Worm (Caenorhabditis elegans) whole organism, L4 larva: Measurements from ENCODE around the gene plg-1.

Source experiments
- D1046.2 ChIP-seq: fragments of 200-800 bp; sonication (Bioruptor generic); IDR thresholded peaks from 2 replicates; pipeline ENCODE4 v1.3.6; 2022; ENCODE audit warnings: missing genetic modification characterization, missing compliant biosample characterization
- F44E2.7 ChIP-seq: fragments of 200-800 bp; sonication (Bioruptor generic); IDR thresholded peaks from 2 replicates; pipeline ENCODE4 v2.1.2; 2022; ENCODE audit warnings: missing genetic modification characterization, missing compliant biosample characterization
- F49E8.2 ChIP-seq: sonication (generic microtip); optimal IDR thresholded peaks from 2 replicates; lab custom pipeline; 2016; ENCODE audit warnings: missing compliant biosample characterization, mild to moderate bottlenecking, missing genetic modification characterization, borderline replicate concordance
- R02D3.7 ChIP-seq: fragments of 150-350 bp; sonication (generic microtip); optimal IDR thresholded peaks from 3 replicates; lab custom pipeline; 2014; ENCODE audit warnings: missing biosample characterization, missing genetic modification characterization
- Y48G9A.11 ChIP-seq: fragments of 200-800 bp; sonication (Bioruptor generic); IDR thresholded peaks from 2 replicates; pipeline ENCODE4 v1.3.6; 2022; ENCODE audit warnings: missing genetic modification reagents, missing genetic modification characterization, missing compliant biosample characterization
- Y75B8A.6 ChIP-seq: fragments of 200-800 bp; sonication (Bioruptor generic); IDR thresholded peaks from 2 replicates; pipeline ENCODE4 v1.3.6; 2022; ENCODE audit warnings: missing genetic modification reagents, missing genetic modification characterization, missing compliant biosample characterization
- aha-1 ChIP-seq: fragments of 150-350 bp; peaks from one replicate; lab custom pipeline; 2014; ENCODE audit warnings: missing biosample characterization, missing genetic modification characterization
- ama-1 ChIP-seq: fragments of 150-350 bp; optimal IDR thresholded peaks from 2 replicates; lab custom pipeline; 2014; ENCODE audit warnings: inconsistent platforms, mixed read lengths
- arid-1 ChIP-seq: fragments of 200-800 bp; sonication (Bioruptor generic); conservative IDR thresholded peaks from 2 replicates; pipeline ENCODE4 v1.3.6; 2022; ENCODE audit warnings: missing genetic modification reagents, missing genetic modification characterization, missing compliant biosample characterization
- ceh-20 ChIP-seq: fragments of 200-800 bp; sonication (Bioruptor generic); IDR thresholded peaks from 2 replicates; pipeline ENCODE4 v1.3.6; 2022; ENCODE audit warnings: missing genetic modification reagents, missing genetic modification characterization, missing compliant biosample characterization
- ceh-28 ChIP-seq: fragments of 150-350 bp; optimal IDR thresholded peaks from 2 replicates; lab custom pipeline; 2014; ENCODE audit warnings: missing biosample characterization, missing genetic modification reagents, missing genetic modification characterization
- ces-1 ChIP-seq: fragments of 150-350 bp; sonication (generic microtip); optimal IDR thresholded peaks from 4 replicates; lab custom pipeline; 2014; ENCODE audit warnings: missing biosample characterization, missing genetic modification reagents, missing genetic modification characterization
- cey-2 ChIP-seq: sonication (generic microtip); optimal IDR thresholded peaks from 3 replicates; lab custom pipeline; 2017; ENCODE audit warnings: missing genetic modification characterization, mild to moderate bottlenecking, missing compliant biosample characterization, antibody characterized with exemption, borderline replicate concordance; ENCODE audit not compliant: insufficient read depth
- daf-16 ChIP-seq, 3 experiments: sonication (generic microtip); optimal IDR thresholded peaks; 2 replicates each; lab custom pipeline; 2016 to 2017; ENCODE audit warnings: missing genetic modification characterization in 3 of 3, missing genetic modification reagents in 3 of 3, mild to moderate bottlenecking in 2 of 3, missing compliant biosample characterization in 2 of 3, missing biosample characterization in 1 of 3, moderate library complexity in 1 of 3
- dmd-8 ChIP-seq: fragments of 200-800 bp; sonication (Bioruptor generic); IDR thresholded peaks from 2 replicates; pipeline ENCODE4 v1.3.6; 2022; ENCODE audit warnings: missing genetic modification characterization, missing compliant biosample characterization
- dmd-9 ChIP-seq: fragments of 200-800 bp; sonication (Bioruptor generic); IDR thresholded peaks from 2 replicates; pipeline ENCODE4 v1.3.6; 2022; ENCODE audit warnings: missing genetic modification reagents, missing genetic modification characterization, missing compliant biosample characterization
- dve-1 ChIP-seq: sonication (generic microtip); optimal IDR thresholded peaks from 2 replicates; lab custom pipeline; 2017; ENCODE audit warnings: antibody characterized with exemption, mild to moderate bottlenecking, missing genetic modification characterization, missing compliant biosample characterization; ENCODE audit not compliant: insufficient read depth
- egl-27 ChIP-seq: sonication (generic microtip); optimal IDR thresholded peaks from 3 replicates; lab custom pipeline; 2017; ENCODE audit warnings: missing biosample characterization, missing genetic modification reagents, missing genetic modification characterization
- egl-43 ChIP-seq: fragments of 200-800 bp; sonication (Bioruptor generic); IDR thresholded peaks from 2 replicates; pipeline ENCODE4 v1.3.6; 2022; ENCODE audit warnings: missing genetic modification reagents, missing genetic modification characterization, missing compliant biosample characterization
- hif-1 ChIP-seq, 2 experiments: sonication (generic microtip); optimal IDR thresholded peaks; 2 replicates each; lab custom pipeline; 2016 to 2017; ENCODE audit warnings: missing compliant biosample characterization in 2 of 2, missing genetic modification characterization in 2 of 2, missing genetic modification reagents in 2 of 2, missing genotype in 2 of 2, mild to moderate bottlenecking in 1 of 2
- hlh-30 ChIP-seq: sonication (generic microtip); optimal IDR thresholded peaks from 2 replicates; lab custom pipeline; 2017; ENCODE audit warnings: antibody characterized with exemption, mild to moderate bottlenecking, missing genetic modification characterization, missing compliant biosample characterization; ENCODE audit not compliant: insufficient read depth
- hmg-1.1 ChIP-seq: fragments of 200-800 bp; sonication (Bioruptor generic); IDR thresholded peaks from 2 replicates; pipeline ENCODE4 v1.3.6; 2022; ENCODE audit warnings: missing genetic modification reagents, missing genetic modification characterization, missing compliant biosample characterization
- lin-13 ChIP-seq: fragments of 150-350 bp; optimal IDR thresholded peaks from 2 replicates; lab custom pipeline; 2014; ENCODE audit warnings: missing biosample characterization, missing genetic modification reagents, missing genetic modification characterization
- lin-38 ChIP-seq: fragments of 200-800 bp; sonication (Bioruptor generic); IDR thresholded peaks from 2 replicates; pipeline ENCODE4 v1.3.6; 2022; ENCODE audit warnings: missing genetic modification reagents, missing genetic modification characterization, missing compliant biosample characterization
- lir-3 ChIP-seq: sonication (generic microtip); optimal IDR thresholded peaks from 2 replicates; lab custom pipeline; 2016; ENCODE audit warnings: mild to moderate bottlenecking, missing genetic modification characterization, missing compliant biosample characterization
- lsy-2 ChIP-seq, 2 experiments: fragments of 150-350 bp in 1 of 2; sonication (generic microtip) in 1 of 2; optimal IDR thresholded peaks; 2 replicates each; lab custom pipeline; 2014 to 2017; ENCODE audit warnings: missing biosample characterization in 2 of 2, missing genetic modification characterization in 2 of 2
- mep-1 ChIP-seq: fragments of 150-350 bp; sonication (generic microtip); optimal IDR thresholded peaks from 3 replicates; lab custom pipeline; 2014; ENCODE audit warnings: missing biosample characterization, missing genetic modification characterization
- mes-2 ChIP-seq: sonication (generic microtip); optimal IDR thresholded peaks from 2 replicates; lab custom pipeline; 2016; ENCODE audit warnings: missing genotype, mild to moderate bottlenecking, missing genetic modification characterization, missing compliant biosample characterization; ENCODE audit not compliant: poor library complexity, severe bottlenecking
- mxl-2 ChIP-seq: fragments of 200-800 bp; sonication (Bioruptor generic); conservative IDR thresholded peaks from 2 replicates; pipeline ENCODE4 v1.3.6; 2022; ENCODE audit warnings: missing genetic modification reagents, missing genetic modification characterization, missing compliant biosample characterization
- mxl-3 ChIP-seq: fragments of 200-800 bp; sonication (Bioruptor generic); optimal IDR thresholded peaks from 2 replicates; lab custom pipeline; 2018; ENCODE audit warnings: mild to moderate bottlenecking, missing genetic modification characterization, missing compliant biosample characterization
- nhr-10 ChIP-seq: fragments of 150-350 bp; optimal IDR thresholded peaks from 2 replicates; lab custom pipeline; 2014; ENCODE audit warnings: missing biosample characterization, missing genetic modification characterization
- nhr-11 ChIP-seq: fragments of 150-350 bp; optimal IDR thresholded peaks from 2 replicates; lab custom pipeline; 2014; ENCODE audit warnings: missing biosample characterization, missing genetic modification characterization
- nhr-237 ChIP-seq: sonication (generic microtip); optimal IDR thresholded peaks from 2 replicates; lab custom pipeline; 2017; ENCODE audit warnings: missing biosample characterization, missing genetic modification characterization
- nhr-25 ChIP-seq: sonication (generic microtip); optimal IDR thresholded peaks from 2 replicates; lab custom pipeline; 2017; ENCODE audit warnings: missing genetic modification characterization, mild to moderate bottlenecking, missing compliant biosample characterization, antibody characterized with exemption, moderate library complexity, borderline replicate concordance; ENCODE audit not compliant: insufficient read depth
- nhr-28 ChIP-seq: fragments of 150-350 bp; optimal IDR thresholded peaks from 2 replicates; lab custom pipeline; 2014; ENCODE audit warnings: missing biosample characterization, missing genetic modification characterization
- nhr-41 ChIP-seq: fragments of 200-800 bp; sonication (Bioruptor generic); IDR thresholded peaks from 2 replicates; pipeline ENCODE4 v1.3.6; 2022; ENCODE audit warnings: missing genetic modification reagents, missing genetic modification characterization, missing compliant biosample characterization
- nhr-76 ChIP-seq: fragments of 150-350 bp; optimal IDR thresholded peaks from 2 replicates; lab custom pipeline; 2014; ENCODE audit warnings: missing biosample characterization, missing genetic modification characterization
- pha-4 ChIP-seq, 2 experiments: fragments of 150-350 bp in 1 of 2; fragments of 200-800 bp in 1 of 2; sonication (Bioruptor generic) in 1 of 2; IDR thresholded peaks in 1 of 2; optimal IDR thresholded peaks in 1 of 2; 2 replicates each; pipeline versions ENCODE4 v1.3.6 to Lab custom; 2014 to 2022; ENCODE audit warnings: missing genetic modification characterization in 2 of 2, missing genetic modification reagents in 2 of 2, missing biosample characterization in 1 of 2, missing compliant biosample characterization in 1 of 2
- php-3 ChIP-seq: fragments of 200-800 bp; sonication (Bioruptor generic); IDR thresholded peaks from 2 replicates; pipeline ENCODE4 v1.3.6; 2022; ENCODE audit warnings: missing genetic modification reagents, missing genetic modification characterization, missing compliant biosample characterization
- sdz-12 ChIP-seq: fragments of 200-800 bp; sonication (Bioruptor generic); optimal IDR thresholded peaks from 2 replicates; lab custom pipeline; 2018; ENCODE audit warnings: mild to moderate bottlenecking, missing genetic modification characterization, missing compliant biosample characterization
- set-16 ChIP-seq: fragments of 200-800 bp; sonication (Bioruptor generic); IDR thresholded peaks from 2 replicates; pipeline ENCODE4 v1.3.6; 2022; ENCODE audit warnings: missing genetic modification reagents, missing genetic modification characterization, missing compliant biosample characterization
- spr-1 ChIP-seq: sonication (generic microtip); optimal IDR thresholded peaks from 2 replicates; lab custom pipeline; 2016; ENCODE audit warnings: mild to moderate bottlenecking, missing genetic modification characterization, missing compliant biosample characterization
- zag-1 ChIP-seq: fragments of 150-350 bp; optimal IDR thresholded peaks from 2 replicates; lab custom pipeline; 2014; ENCODE audit warnings: missing biosample characterization, missing genetic modification characterization
- zfp-2 ChIP-seq: sonication (generic microtip); optimal IDR thresholded peaks from 2 replicates; lab custom pipeline; 2016; ENCODE audit warnings: mild to moderate bottlenecking, missing genetic modification characterization, missing compliant biosample characterization
- zip-11 ChIP-seq: fragments of 200-800 bp; sonication (Bioruptor generic); IDR thresholded peaks from 2 replicates; pipeline ENCODE4 v1.3.6; 2022; ENCODE audit warnings: missing genetic modification characterization, missing compliant biosample characterization
- zip-2 ChIP-seq: fragments of 150-350 bp; optimal IDR thresholded peaks from 2 replicates; lab custom pipeline; 2014; ENCODE audit warnings: missing biosample characterization, missing genetic modification characterization
- ztf-11 ChIP-seq: fragments of 150-350 bp; optimal IDR thresholded peaks from 2 replicates; lab custom pipeline; 2014; ENCODE audit warnings: missing biosample characterization, missing genetic modification characterization

Gene plg-1

DNA sequence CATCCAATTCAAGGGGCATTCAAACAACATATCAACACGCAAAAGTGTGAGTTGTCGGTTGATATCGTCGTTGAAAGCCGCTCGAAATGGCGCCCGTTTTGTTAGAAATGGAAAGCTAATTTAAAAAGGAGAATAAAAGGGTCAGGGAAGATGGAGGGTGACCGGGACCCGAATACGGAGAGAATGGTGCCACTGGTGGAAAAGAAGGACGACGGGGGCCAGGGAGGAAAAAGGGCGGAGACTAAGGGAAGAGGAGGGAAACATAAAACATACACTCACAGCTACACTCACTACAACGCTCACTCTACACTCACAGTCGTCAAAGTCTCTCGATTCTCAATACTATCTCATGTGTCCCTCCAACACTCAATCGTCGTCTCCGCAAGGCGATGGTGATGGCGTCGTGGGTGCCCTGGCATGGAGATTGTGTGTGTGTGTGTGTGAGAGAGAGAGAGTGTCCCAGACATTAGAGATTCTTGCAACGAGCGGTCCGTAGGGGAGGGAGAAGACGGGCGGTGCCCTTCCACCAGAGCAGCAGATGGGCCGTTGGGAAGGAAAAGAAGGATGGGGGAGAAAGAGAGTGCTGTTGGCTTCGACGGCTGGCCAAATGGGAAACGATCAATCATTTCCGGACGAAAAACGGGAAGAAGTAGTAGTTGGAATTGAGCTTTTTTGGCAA is 22.1 kb downstream of the plg-1 start (continued):
- TF ChIP-seq dve-1 (tag; lab: Kevin White, UChicago): peak; percentile 38
- no peak for TF ChIP-seq ces-1 (GFP tag; lab: Kevin White, UChicago)
- TF ChIP-seq dmd-9 (GFP tag; lab: Robert Waterston, UW): no peak
- TF ChIP-seq mep-1 (tag; lab: Kevin White, UChicago): peak; percentile 93
- no peak for TF ChIP-seq F44E2.7
- peak; percentile 31 for TF ChIP-seq zfp-2 (tag; lab: Kevin White, UChicago)
- peak; percentile 60 for TF ChIP-seq mes-2 (tag; lab: Kevin White, UChicago)
- peak in 1 of 2 experiments; percentile 62 for TF ChIP-seq daf-16 (GFP tag; optimal IDR thresholded peaks at IDR 0.05; lab: Kevin White, UChicago)
- no peak for TF ChIP-seq daf-16 (tag; optimal IDR thresholded peaks at IDR 0.05; lab: Kevin White, UChicago)
- TF ChIP-seq lin-38 (GFP tag; lab: Robert Waterston, UW): 0 out of 2 replicates have a peak, but pooled peaks have one; percentile 49
- TF ChIP-seq hif-1 (tag; optimal IDR thresholded peaks at IDR 0.05; lab: Kevin White, UChicago): peak in 1 of 2 experiments; percentile 55
- no peak for TF ChIP-seq mxl-2 (GFP tag; lab: Robert Waterston, UW)
- TF ChIP-seq lsy-2 (tag; optimal IDR thresholded peaks at IDR 0.05; lab: Kevin White, UChicago): peak; percentile 82 to 88
- no peak for TF ChIP-seq nhr-237 (tag; lab: Kevin White, UChicago)
- TF ChIP-seq Y48G9A.11 (GFP tag; lab: Robert Waterston, UW): no peak
- TF ChIP-seq zag-1 (tag; lab: Kevin White, UChicago): no peak
- peak; percentile 43 for TF ChIP-seq lin-13 (GFP tag; lab: Kevin White, UChicago)
- no peak for TF ChIP-seq F49E8.2 (tag; lab: Kevin White, UChicago)
- no peak for TF ChIP-seq pha-4 (GFP tag; IDR thresholded peaks at IDR 0.05; lab: Robert Waterston, UW)
- TF ChIP-seq pha-4 (tag; optimal IDR thresholded peaks at IDR 0.05; lab: Kevin White, UChicago): no peak
- TF ChIP-seq ama-1 (lab: Kevin White, UChicago): peak; percentile 94
- no peak for TF ChIP-seq R02D3.7
- no peak for TF ChIP-seq zip-2 (tag; lab: Kevin White, UChicago)
- TF ChIP-seq set-16: peak; percentile 82
- TF ChIP-seq php-3 (GFP tag; lab: Robert Waterston, UW): no peak
- TF ChIP-seq ztf-11 (tag; lab: Kevin White, UChicago): peak; percentile 24
- no peak for TF ChIP-seq cey-2 (tag; lab: Kevin White, UChicago)
- TF ChIP-seq hlh-30 (tag; lab: Kevin White, UChicago): peak; percentile 56
- peak; percentile 87 for TF ChIP-seq nhr-11 (tag; lab: Kevin White, UChicago)
- TF ChIP-seq D1046.2 (GFP tag; lab: Robert Waterston, UW): no peak
- TF ChIP-seq nhr-28: peak; percentile 71
- TF ChIP-seq hmg-1.1: peak; percentile 86
- TF ChIP-seq egl-43: no peak
- TF ChIP-seq ceh-20 (GFP tag; lab: Robert Waterston, UW): peak; percentile 63; the same call in 1 of the 2 replicates

DNA sequence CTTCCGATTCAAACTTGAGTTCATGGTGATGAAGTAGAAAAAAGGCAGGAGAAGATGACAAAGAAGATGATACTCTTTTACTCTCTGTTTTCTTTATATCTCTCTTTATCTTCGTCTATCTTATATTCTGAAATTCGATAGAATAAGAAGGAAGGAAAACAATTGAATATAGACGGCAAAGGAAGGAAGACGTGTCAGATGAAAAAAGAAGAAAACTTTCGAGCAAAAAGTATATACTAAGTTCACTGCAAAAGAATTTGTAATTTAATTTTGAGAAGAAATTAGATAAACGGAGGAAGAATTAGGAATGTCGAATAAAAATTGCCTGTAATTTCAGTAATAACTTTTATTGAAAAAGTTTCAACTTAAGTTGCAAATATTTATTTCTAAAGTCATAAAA is 24.9 kb downstream of the plg-1 start, which contains the start of gene K01F9.2:
Gene K01F9.2, minus strand, starts transcription at position 127 of the 400 bp plus-strand sequence.
- TF ChIP-seq lir-3 (tag; lab: Kevin White, UChicago): no peak
- no peak for TF ChIP-seq cey-2 (tag; lab: Kevin White, UChicago)
- peak; percentile 87 for TF ChIP-seq aha-1
- no peak for TF ChIP-seq nhr-76 (tag; lab: Kevin White, UChicago)
- no peak for TF ChIP-seq Y75B8A.6 (GFP tag; lab: Robert Waterston, UW)
- TF ChIP-seq R02D3.7: no peak
- TF ChIP-seq hmg-1.1: no peak
- no peak for TF ChIP-seq nhr-10 (tag; lab: Kevin White, UChicago)
- TF ChIP-seq ceh-28: no peak
- TF ChIP-seq egl-27 (tag; lab: Kevin White, UChicago): no peak
- TF ChIP-seq dmd-9 (GFP tag; lab: Robert Waterston, UW): no peak
- TF ChIP-seq dmd-8: no peak
- TF ChIP-seq sdz-12: no peak
- no peak for TF ChIP-seq arid-1
- no peak for TF ChIP-seq nhr-41
- no peak for TF ChIP-seq nhr-25 (tag; lab: Kevin White, UChicago)
- TF ChIP-seq mxl-3 (GFP tag; lab: Kevin White, UChicago): no peak
- peak; percentile 85 for TF ChIP-seq ces-1 (GFP tag; lab: Kevin White, UChicago)
- no peak for TF ChIP-seq spr-1 (tag; lab: Kevin White, UChicago)
- TF ChIP-seq nhr-237 (tag; lab: Kevin White, UChicago): no peak
- no peak for TF ChIP-seq egl-43
- no peak for TF ChIP-seq zip-11 (GFP tag; lab: Robert Waterston, UW)
